Worm (Caenorhabditis elegans) whole organism, mixed stage, embryonic: Measurements from ENCODE around the gene pigk-1.

Experiments used
- elt-3 ChIP-seq: fragments of 150-350 bp; optimal IDR thresholded peaks from 2 replicates; lab custom pipeline; 2014; ENCODE audit warnings: missing biosample characterization, missing genetic modification characterization
- pha-4 ChIP-seq: fragments of 150-350 bp; optimal IDR thresholded peaks from 2 replicates; lab custom pipeline; 2018; ENCODE audit warnings: missing biosample characterization, missing genetic modification reagents, missing genetic modification characterization

DNA sequence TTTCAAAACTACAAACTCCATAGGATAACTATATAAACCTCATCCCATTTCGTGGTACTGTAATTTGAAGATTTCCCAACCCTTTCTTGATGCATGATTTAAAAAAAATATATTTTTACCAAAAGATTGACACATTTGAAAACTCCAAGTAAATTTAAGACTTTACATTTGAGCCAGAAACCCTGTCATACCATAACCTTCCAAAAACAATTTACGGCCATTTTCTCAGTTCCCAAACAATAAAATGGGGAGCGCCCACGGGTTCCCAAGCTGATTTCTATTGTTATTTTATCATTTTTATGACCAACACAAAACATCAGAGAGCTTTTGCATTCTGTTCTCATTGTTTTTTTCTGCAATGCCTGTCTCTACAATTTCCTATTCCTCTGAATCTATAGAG is 2.8 kb upstream of the pigk-1 start, which contains the start of gene clc-9:
- TF ChIP-seq pha-4, result no peak
- TF ChIP-seq elt-3 (tag; lab: Kevin White, UChicago), result no peak
